Fruit fly (Drosophila melanogaster): ENCODE data around the gene for.

for gene

dm6 chr2L:3583405-3584295, 73.1 kb downstream of the for start (continued):
- TF ChIP-seq sna (GFP tag; IDR thresholded peaks at IDR 0.05; ENCODE audit: partially characterized antibody): no peak
- TF ChIP-seq emc (GFP tag; optimal IDR thresholded peaks at IDR 0.05): no peak
- TF ChIP-seq CG9817 (tag; optimal IDR thresholded peaks at IDR 0.05): no peak
- TF ChIP-seq pita (GFP tag; optimal IDR thresholded peaks at IDR 0.05): no peak
- TF ChIP-seq Awh (GFP tag; IDR thresholded peaks at IDR 0.05): peak; percentile 63
- no peak for TF ChIP-seq CG4820 (GFP tag; optimal IDR thresholded peaks at IDR 0.05)
- TF ChIP-seq Stat92E (GFP tag; optimal IDR thresholded peaks at IDR 0.05): peak in 1 of 3 experiments; percentile 81

dm6 chr2L:3582692-3583091, 74.1 kb downstream of the for start:
- TF ChIP-seq bsh (GFP tag; optimal IDR thresholded peaks at IDR 0.05) (peak in 1 of 2 experiments; percentile 9), Hmx (GFP tag; optimal IDR thresholded peaks at IDR 0.05) (no peak)

- TF ChIP-seq zf30C (GFP tag; optimal IDR thresholded peaks at IDR 0.05) (no peak), Hey (tag; optimal IDR thresholded peaks at IDR 0.05) (no peak), HmgZ (tag; optimal IDR thresholded peaks at IDR 0.05) (peak; percentile 42), toy (GFP tag; IDR thresholded peaks at IDR 0.05) (no peak), onecut (GFP tag; IDR thresholded peaks at IDR 0.05) (0 out of 2 replicates have a peak, but pooled peaks have one; percentile 7), sna (GFP tag; IDR thresholded peaks at IDR 0.05; ENCODE audit: partially characterized antibody) (peak; percentile 64), Dbx (GFP tag; IDR thresholded peaks at IDR 0.05) (peak; percentile 50; the same call in 1 of the 3 replicates), pum (GFP tag; optimal IDR thresholded peaks at IDR 0.05) (no peak), ash1 (GFP tag; optimal IDR thresholded peaks at IDR 0.05) (no peak), Sry-δ (GFP tag; optimal IDR thresholded peaks at IDR 0.05) (no peak), tna (GFP tag; IDR thresholded peaks at IDR 0.05; ENCODE audit: partially characterized antibody) (no peak; the same call in 1 of the 2 replicates), CG2712 (tag; optimal IDR thresholded peaks at IDR 0.05) (no peak), jumu (GFP tag; optimal IDR thresholded peaks at IDR 0.05) (no peak), cg (GFP tag; optimal IDR thresholded peaks at IDR 0.05) (peak; percentile 86), kah (GFP tag; optimal IDR thresholded peaks at IDR 0.05) (peak; percentile 55), CG17612 (GFP tag; IDR thresholded peaks at IDR 0.05) (no peak), CG8388 (GFP tag; optimal IDR thresholded peaks at IDR 0.05) (no peak), pho (GFP tag; optimal IDR thresholded peaks at IDR 0.05) (no peak), Vsx1 (GFP tag; optimal IDR thresholded peaks at IDR 0.05) (peak; percentile 30), Nf-YA (GFP tag; IDR thresholded peaks at IDR 0.05) (peak; percentile 17; the same call in 1 of the 2 replicates), Med (GFP tag) (peak; percentile 13), CHES-1-like (GFP tag; optimal IDR thresholded peaks at IDR 0.05) (no peak), Antp (GFP tag; optimal IDR thresholded peaks at IDR 0.05) (no peak), NK7.1 (GFP tag; optimal IDR thresholded peaks at IDR 0.05) (no peak), insv (GFP tag; optimal IDR thresholded peaks at IDR 0.05) (no peak), CG15479 (GFP tag; optimal IDR thresholded peaks at IDR 0.05) (no peak), CG34376 (GFP tag; optimal IDR thresholded peaks at IDR 0.05) (no peak), CG11085 (GFP tag; IDR thresholded peaks at IDR 0.05) (no peak), cwo (GFP tag; optimal IDR thresholded peaks at IDR 0.05) (no peak), CG17186 (GFP tag; optimal IDR thresholded peaks at IDR 0.05) (no peak), Hmx (GFP tag; optimal IDR thresholded peaks at IDR 0.05) (no peak), CG18619 (GFP tag; optimal IDR thresholded peaks at IDR 0.05) (no peak), CG14441 (GFP tag; IDR thresholded peaks at IDR 0.05) (no peak), CG15601 (tag; optimal IDR thresholded peaks at IDR 0.05) (peak; percentile 0), CG12942 (GFP tag; optimal IDR thresholded peaks at IDR 0.05) (no peak), fd96Cb (tag; optimal IDR thresholded peaks at IDR 0.05) (no peak), ems (GFP tag; optimal IDR thresholded peaks at IDR 0.05) (no peak)
Measured at dm6 chr2L:3580668-3581172, 76.0 kb downstream of the for start, which contains the start of gene sob. Gene sob, minus strand, starts transcription at chr2L:3580769.
